Fruit fly (Drosophila melanogaster): ENCODE measurements around the gene CG11892.

- TF ChIP-seq CTCF (optimal IDR thresholded peaks at IDR 0.05) (no peak), CG8478 (optimal IDR thresholded peaks at IDR 0.05) (no peak)
These were observed 32.4 kb downstream of the CG11892 start, which contains the start of gene CG31087 for dm6 chr3R:25313771-25314170.
